Worm (Caenorhabditis elegans) whole organism, L1 larva: ENCODE results near the gene lgg-3.

Experiments
- C34B4.2 ChIP-seq: sonication (generic microtip); optimal IDR thresholded peaks from 2 replicates; lab custom pipeline; 2017; ENCODE audit warnings: mild to moderate bottlenecking, missing genetic modification characterization, missing compliant biosample characterization
- F16B12.6 ChIP-seq: fragments of 150-350 bp; optimal IDR thresholded peaks from 2 replicates; lab custom pipeline; 2014; ENCODE audit warnings: missing biosample characterization, missing genetic modification characterization
- Y116A8C.19 ChIP-seq: sonication (generic microtip); optimal IDR thresholded peaks from 2 replicates; lab custom pipeline; 2016; ENCODE audit warnings: missing compliant biosample characterization, missing genetic modification characterization, borderline replicate concordance
- ceh-63 ChIP-seq: fragments of 200-800 bp; sonication (Bioruptor generic); optimal IDR thresholded peaks from 2 replicates; lab custom pipeline; 2018; ENCODE audit warnings: mild to moderate bottlenecking, missing genetic modification characterization, missing compliant biosample characterization
- ceh-8 ChIP-seq: fragments of 200-800 bp; sonication (Bioruptor generic); optimal IDR thresholded peaks from 2 replicates; lab custom pipeline; 2018; ENCODE audit warnings: mild to moderate bottlenecking, missing genetic modification characterization, moderate library complexity, missing compliant biosample characterization
- ceh-82 ChIP-seq, 3 experiments: fragments of 150-350 bp in 1 of 3; sonication (generic microtip) in 2 of 3; optimal IDR thresholded peaks; 2 replicates each; lab custom pipeline; 2014 to 2017; ENCODE audit warnings: missing biosample characterization in 3 of 3, missing genetic modification characterization in 3 of 3
- ceh-88 ChIP-seq: fragments of 200-800 bp; sonication (Bioruptor generic); IDR thresholded peaks from 2 replicates; pipeline ENCODE4 v1.3.6; 2022; ENCODE audit warnings: missing genetic modification characterization, missing compliant biosample characterization
- ceh-90 ChIP-seq: sonication (generic microtip); optimal IDR thresholded peaks from 2 replicates; lab custom pipeline; 2016; ENCODE audit warnings: missing genetic modification characterization, missing compliant biosample characterization
- dpl-1 ChIP-seq, 3 experiments: fragments of 150-350 bp in 2 of 3; sonication (generic microtip) in 1 of 3; optimal IDR thresholded peaks; 2 replicates each; lab custom pipeline; 2014 to 2017; ENCODE audit warnings: missing biosample characterization in 3 of 3, missing genetic modification characterization in 3 of 3, missing genetic modification reagents in 3 of 3
- efl-1 ChIP-seq, 4 experiments: fragments of 150-350 bp; optimal IDR thresholded peaks in 3 of 4; peaks in 1 of 4; 1 replicate in 1 of 4; 2 replicates in 3 of 4; lab custom pipeline; 2014; ENCODE audit warnings: missing biosample characterization in 2 of 4, missing genetic modification characterization in 2 of 4, missing genetic modification reagents in 2 of 4
- elt-2 ChIP-seq: sonication (generic microtip); optimal IDR thresholded peaks from 2 replicates; lab custom pipeline; 2016; ENCODE audit warnings: missing genetic modification characterization, mild to moderate bottlenecking, inconsistent platforms, missing compliant biosample characterization, missing genetic modification reagents
- elt-3 ChIP-seq, 6 experiments: fragments of 150-350 bp in 1 of 6; sonication (generic microtip); optimal IDR thresholded peaks; 2 replicates each; lab custom pipeline; 2017 to 2018; ENCODE audit warnings: missing biosample characterization in 6 of 6, missing genetic modification characterization in 6 of 6, inconsistent platforms in 1 of 6
- ets-5 ChIP-seq: fragments of 200-800 bp; sonication (Bioruptor generic); IDR thresholded peaks from 2 replicates; pipeline ENCODE4 v1.3.6; 2022; ENCODE audit warnings: missing genetic modification characterization, missing compliant biosample characterization
- grh-1 ChIP-seq: fragments of 200-800 bp; sonication (Bioruptor generic); IDR thresholded peaks from 2 replicates; pipeline ENCODE4 v1.3.6; 2022; ENCODE audit warnings: missing genetic modification reagents, missing genetic modification characterization, missing compliant biosample characterization
- hlh-4 ChIP-seq: sonication (generic microtip); optimal IDR thresholded peaks from 2 replicates; lab custom pipeline; 2016; ENCODE audit warnings: mild to moderate bottlenecking, missing genetic modification characterization, missing compliant biosample characterization
- isw-1 ChIP-seq: fragments of 200-800 bp; sonication (Bioruptor generic); IDR thresholded peaks from 2 replicates; pipeline ENCODE4 v1.3.6; 2022; ENCODE audit warnings: missing genetic modification characterization, missing compliant biosample characterization
- jun-1 ChIP-seq: fragments of 150-350 bp; optimal IDR thresholded peaks from 2 replicates; lab custom pipeline; 2014; ENCODE audit warnings: missing biosample characterization, missing genetic modification reagents, missing genetic modification characterization
- lin-13 ChIP-seq: fragments of 150-350 bp; optimal IDR thresholded peaks from 2 replicates; lab custom pipeline; 2014; ENCODE audit warnings: missing biosample characterization, missing genetic modification reagents, missing genetic modification characterization
- lin-15B ChIP-seq: fragments of 150-350 bp; sonication (generic microtip); optimal IDR thresholded peaks from 3 replicates; lab custom pipeline; 2014; ENCODE audit warnings: missing biosample characterization, missing genetic modification characterization
- lin-35 ChIP-seq, 2 experiments: fragments of 150-350 bp; optimal IDR thresholded peaks; 2 replicates each; lab custom pipeline; 2014; ENCODE audit warnings: missing biosample characterization in 2 of 2, missing genetic modification characterization in 2 of 2, missing genetic modification reagents in 2 of 2
- lir-3 ChIP-seq: sonication (generic microtip); optimal IDR thresholded peaks from 2 replicates; lab custom pipeline; 2016; ENCODE audit warnings: mild to moderate bottlenecking, missing genetic modification characterization, moderate library complexity, missing compliant biosample characterization; ENCODE audit not compliant: poor library complexity
- nhr-11 ChIP-seq: fragments of 150-350 bp; optimal IDR thresholded peaks from 2 replicates; lab custom pipeline; 2014; ENCODE audit warnings: missing biosample characterization, missing genetic modification characterization
- nhr-19 ChIP-seq: fragments of 200-800 bp; sonication (Bioruptor generic); conservative IDR thresholded peaks from 2 replicates; pipeline ENCODE4 v1.3.6; 2022; ENCODE audit warnings: missing genetic modification characterization, missing compliant biosample characterization
- nhr-237 ChIP-seq: fragments of 150-350 bp; optimal IDR thresholded peaks from 2 replicates; lab custom pipeline; 2014; ENCODE audit warnings: missing biosample characterization, missing genetic modification characterization
- nhr-71 ChIP-seq: sonication (generic microtip); optimal IDR thresholded peaks from 2 replicates; lab custom pipeline; 2016; ENCODE audit warnings: mild to moderate bottlenecking, missing genetic modification characterization, moderate library complexity, missing compliant biosample characterization
- nhr-84 ChIP-seq: sonication (generic microtip); optimal IDR thresholded peaks from 2 replicates; lab custom pipeline; 2017; ENCODE audit warnings: missing biosample characterization, missing genetic modification characterization
- nhr-85 ChIP-seq: sonication (generic microtip); peaks from one replicate; lab custom pipeline; 2016; ENCODE audit warnings: missing genetic modification characterization, inconsistent platforms, missing compliant biosample characterization
- skn-1 ChIP-seq: fragments of 150-350 bp; optimal IDR thresholded peaks from 2 replicates; lab custom pipeline; 2014; ENCODE audit warnings: missing biosample characterization, missing genetic modification characterization
- snpc-4 ChIP-seq: fragments of 150-350 bp; optimal IDR thresholded peaks from 2 replicates; lab custom pipeline; 2014; ENCODE audit warnings: missing biosample characterization, missing genetic modification characterization
- sox-4 ChIP-seq: sonication (generic microtip); optimal IDR thresholded peaks from 2 replicates; lab custom pipeline; 2016; ENCODE audit warnings: missing genetic modification characterization, missing compliant biosample characterization
- sptf-1 ChIP-seq: fragments of 150-350 bp; optimal IDR thresholded peaks from 2 replicates; lab custom pipeline; 2014; ENCODE audit warnings: missing biosample characterization, missing genetic modification characterization
- tlp-1 ChIP-seq: fragments of 150-350 bp; optimal IDR thresholded peaks from 2 replicates; lab custom pipeline; 2014; ENCODE audit warnings: missing biosample characterization, missing genetic modification characterization
- unc-98 ChIP-seq: fragments of 200-800 bp; sonication (Bioruptor generic); IDR thresholded peaks from 2 replicates; pipeline ENCODE4 v1.3.6; 2022; ENCODE audit warnings: missing genetic modification characterization, missing compliant biosample characterization
- xbp-1 ChIP-seq: sonication (generic microtip); optimal IDR thresholded peaks from 2 replicates; lab custom pipeline; 2016; ENCODE audit warnings: missing genetic modification characterization, missing compliant biosample characterization
- zag-1 ChIP-seq: fragments of 150-350 bp; optimal IDR thresholded peaks from 2 replicates; lab custom pipeline; 2014; ENCODE audit warnings: missing biosample characterization, missing genetic modification characterization
- ztf-11 ChIP-seq, 2 experiments: sonication (generic microtip); optimal IDR thresholded peaks; 2 replicates each; lab custom pipeline; 2016 to 2017; ENCODE audit warnings: missing genetic modification characterization in 2 of 2, missing biosample characterization in 1 of 2, missing compliant biosample characterization in 1 of 2

lgg-3 gene

DNA sequence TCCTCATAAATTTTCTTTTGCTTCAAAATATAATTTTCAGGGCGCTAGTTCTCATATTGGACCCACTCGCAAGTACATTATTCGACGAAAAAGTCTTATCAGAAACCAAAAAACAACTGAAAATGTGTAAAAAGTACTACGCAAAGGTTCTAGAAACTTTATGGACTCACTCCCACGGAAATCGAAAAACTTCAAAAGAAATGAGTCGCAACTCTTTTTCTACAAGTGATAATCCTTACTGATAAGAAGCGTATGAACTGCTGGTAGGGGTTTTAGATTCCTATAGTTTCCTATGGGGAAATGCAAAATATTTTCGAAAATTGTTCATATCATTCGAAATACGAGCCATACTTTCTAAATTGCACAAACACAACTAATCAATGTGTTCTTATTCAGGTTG lies 46.8 kb upstream of the lgg-3 start, which contains the start of gene B0244.5:
B0244.5 (plus strand) TSS at position 301 of the 400 bp plus-strand sequence.
- no peak for TF ChIP-seq skn-1

DNA sequence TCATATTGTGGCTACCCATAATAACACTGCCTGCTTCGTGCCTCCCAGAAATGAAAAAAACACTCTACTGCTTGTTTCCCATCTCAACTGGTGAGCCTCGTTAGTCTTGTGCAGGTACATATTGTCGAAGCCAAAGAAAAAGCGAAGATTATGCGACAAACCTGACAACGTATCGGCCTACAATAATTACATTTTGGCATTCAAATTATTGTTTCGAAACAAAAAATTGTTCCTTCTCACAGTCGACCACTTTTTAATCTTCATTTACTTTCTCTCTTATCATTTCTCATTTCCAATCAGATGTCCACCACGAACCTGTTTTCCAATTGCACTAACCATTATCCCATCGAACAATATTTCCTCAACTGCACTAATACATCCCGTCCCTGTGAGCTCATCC lies 45.3 kb upstream of the lgg-3 start, which contains the start of gene B0244.15:
B0244.15 (plus strand) TSS at position 301 of the 400 bp plus-strand sequence.
- no peak for TF ChIP-seq C34B4.2
- TF ChIP-seq, all 84 proteins: peak for 0

DNA sequence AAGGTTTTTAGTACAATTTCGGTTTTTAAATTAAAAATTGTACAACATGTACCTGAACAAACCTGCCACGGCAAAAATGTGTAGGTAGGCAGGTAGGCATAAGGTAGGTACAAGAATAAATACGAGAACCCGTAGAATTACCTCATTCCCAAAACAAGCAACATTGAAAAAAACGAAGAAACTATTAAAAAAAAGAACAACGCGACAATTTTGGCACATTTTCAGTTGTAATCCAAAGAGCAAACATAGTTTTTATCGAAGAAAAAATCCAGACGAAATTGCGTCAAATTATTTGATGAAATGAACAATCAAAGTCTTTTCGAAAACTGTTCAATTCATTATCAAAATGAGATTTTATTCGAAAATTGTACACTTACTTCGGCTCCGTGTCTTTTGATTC lies 42.9 kb upstream of the lgg-3 start, which contains the start of gene B0244.16:
B0244.16 (plus strand) TSS at position 301 of the 400 bp plus-strand sequence.
- TF ChIP-seq isw-1 (GFP tag; lab: Robert Waterston, UW) = no peak
- TF ChIP-seq efl-1 (optimal IDR thresholded peaks at IDR 0.05; lab: Kevin White, UChicago) = no peak
- peak in 1 of 2 experiments; percentile 15 for TF ChIP-seq efl-1 (GFP tag; optimal IDR thresholded peaks at IDR 0.05 in 1 of 2; lab: Kevin White, UChicago)

DNA sequence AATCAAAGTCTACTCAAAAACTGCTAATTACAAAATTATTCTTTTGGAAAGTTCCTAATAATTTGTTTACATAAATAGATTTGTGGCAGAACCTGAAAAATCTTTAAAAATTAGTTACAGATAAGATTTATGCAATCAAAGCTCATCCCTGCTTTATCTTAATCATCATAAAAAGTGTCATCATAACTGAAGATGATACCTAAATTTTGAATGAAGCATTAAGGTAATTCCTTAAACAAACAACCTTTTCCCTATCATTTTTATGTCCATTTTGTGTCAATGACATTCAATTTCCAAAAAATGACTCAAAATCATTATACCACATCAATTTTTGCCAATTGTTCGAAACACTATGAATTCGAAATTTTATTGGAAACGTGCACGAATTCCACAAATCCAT lies 39.9 kb upstream of the lgg-3 start, which contains the start of gene B0244.6:
B0244.6 (plus strand) TSS at position 301 of the 400 bp plus-strand sequence.
- TF ChIP-seq nhr-11 = no peak
- TF ChIP-seq ceh-88 (GFP tag; lab: Robert Waterston, UW) = no peak
- TF ChIP-seq ztf-11 (tag; optimal IDR thresholded peaks at IDR 0.05; lab: Kevin White, UChicago) = no peak
- TF ChIP-seq ceh-82 (tag; optimal IDR thresholded peaks at IDR 0.05; lab: Kevin White, UChicago) = no peak
- TF ChIP-seq lir-3 (tag; lab: Kevin White, UChicago) = no peak
- TF ChIP-seq sox-4 = no peak
- TF ChIP-seq F16B12.6 (tag; lab: Kevin White, UChicago) = no peak
- no peak for TF ChIP-seq lin-15B (tag; lab: Kevin White, UChicago)
- TF ChIP-seq snpc-4 (tag; lab: Kevin White, UChicago) = no peak
- TF ChIP-seq jun-1 (tag; lab: Kevin White, UChicago) = no peak
- TF ChIP-seq hlh-4 (tag; lab: Kevin White, UChicago) = no peak
- TF ChIP-seq ceh-63 (GFP tag; lab: Kevin White, UChicago) = no peak
- TF ChIP-seq ceh-8 = no peak
- TF ChIP-seq xbp-1 = no peak
- no peak for TF ChIP-seq nhr-85 (tag; lab: Kevin White, UChicago)
- TF ChIP-seq C34B4.2 = no peak
- TF ChIP-seq lin-13 (GFP tag; lab: Kevin White, UChicago) = no peak
- TF ChIP-seq nhr-19 (GFP tag; lab: Robert Waterston, UW) = no peak
- no peak for TF ChIP-seq nhr-84 (tag; lab: Kevin White, UChicago)

DNA sequence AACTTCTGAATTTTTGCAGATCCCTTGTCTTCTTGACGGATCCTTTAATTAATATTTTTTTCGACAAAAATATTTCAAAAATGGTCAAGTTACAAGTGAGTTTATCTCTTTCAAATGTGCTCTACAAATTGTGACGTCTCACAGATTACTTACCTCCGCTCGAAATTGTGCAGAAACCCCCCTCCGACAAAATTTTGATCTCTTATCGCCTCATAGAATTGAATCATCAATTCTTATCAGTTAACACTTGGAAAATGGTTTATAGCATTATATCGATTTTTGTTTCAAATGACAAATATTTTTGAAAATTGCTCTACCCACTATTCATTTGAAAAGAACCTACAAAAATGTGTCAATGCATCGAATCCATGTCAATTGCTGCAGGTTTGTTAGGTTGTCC lies 37.1 kb upstream of the lgg-3 start, which contains the start of gene B0244.10:
B0244.10 (plus strand) TSS at position 254 of the 400 bp plus-strand sequence.
- TF ChIP-seq elt-2 (tag; lab: Kevin White, UChicago) (peak; percentile 74), tlp-1 (tag; lab: Kevin White, UChicago) (peak; percentile 28), ets-5 (GFP tag; lab: Robert Waterston, UW) (no peak)

DNA sequence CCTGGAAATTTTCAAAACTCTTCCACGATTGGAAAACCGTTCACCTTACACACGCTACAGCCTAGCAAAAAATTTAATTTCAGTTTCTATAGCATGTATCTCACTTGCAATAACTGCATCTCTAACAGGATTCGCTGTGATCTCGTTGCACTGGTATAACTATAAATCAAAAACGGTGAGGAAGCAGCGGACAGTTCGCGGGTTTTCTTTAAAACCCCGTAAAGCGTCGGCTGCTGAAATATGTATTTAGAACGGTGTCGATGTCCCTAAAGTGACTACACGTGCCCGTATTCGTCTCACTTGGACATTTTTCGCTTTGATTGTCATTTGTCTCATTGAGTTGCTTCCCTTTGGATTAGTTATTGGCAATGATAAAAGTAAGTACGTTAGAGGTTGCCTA lies 36.5 kb upstream of the lgg-3 start:
- TF ChIP-seq nhr-237 (tag; lab: Kevin White, UChicago) (no peak), lin-35 (GFP tag; optimal IDR thresholded peaks at IDR 0.05; lab: Kevin White, UChicago) (no peak), ceh-90 (tag; lab: Kevin White, UChicago) (no peak), zag-1 (tag; lab: Kevin White, UChicago) (no peak), ceh-82 (tag; optimal IDR thresholded peaks at IDR 0.05; lab: Kevin White, UChicago) (no peak), grh-1 (GFP tag; lab: Robert Waterston, UW) (no peak), lir-3 (tag; lab: Kevin White, UChicago) (no peak), unc-98 (GFP tag; lab: Robert Waterston, UW) (no peak), nhr-71 (tag; lab: Kevin White, UChicago) (no peak), ets-5 (GFP tag; lab: Robert Waterston, UW) (no peak), elt-3 (tag; optimal IDR thresholded peaks at IDR 0.05; lab: Kevin White, UChicago) (no peak), ceh-63 (GFP tag; lab: Kevin White, UChicago) (no peak), Y116A8C.19 (tag; lab: Kevin White, UChicago) (no peak), sptf-1 (tag; lab: Kevin White, UChicago) (no peak), xbp-1 (no peak), dpl-1 (GFP tag; optimal IDR thresholded peaks at IDR 0.05; lab: Kevin White, UChicago) (no peak)
